Fruit fly (Drosophila melanogaster) whole organism, embryonic: ENCODE measurements around the gene Traf-like.

ENCODE experiments used
- Adf1 ChIP-seq: fragments of 200-800 bp; sonication (Bioruptor generic); IDR thresholded peaks from 2 replicates; pipeline ENCODE4 v1.3.6; 2022; ENCODE audit warnings: missing biosample characterization, missing genetic modification characterization
- CG11723 ChIP-seq: fragments of 200-800 bp; sonication (Bioruptor generic); optimal IDR thresholded peaks from 2 replicates; lab custom pipeline; 2017; ENCODE audit warnings: missing biosample characterization, mild to moderate bottlenecking, missing genetic modification characterization
- CG12744 ChIP-seq: fragments of 200-800 bp; sonication (Bioruptor generic); optimal IDR thresholded peaks from 2 replicates; lab custom pipeline; 2016; ENCODE audit warnings: missing biosample characterization, missing genetic modification characterization
- CG13296 ChIP-seq: fragments of 200-800 bp; sonication (Bioruptor generic); optimal IDR thresholded peaks from 3 replicates; lab custom pipeline; 2018; ENCODE audit warnings: missing biosample characterization, mild to moderate bottlenecking, missing genetic modification characterization
- CG14441 ChIP-seq: fragments of 200-800 bp; sonication (Bioruptor generic); IDR thresholded peaks from 2 replicates; pipeline ENCODE4 v1.3.6; 2022; ENCODE audit warnings: missing biosample characterization, missing genetic modification characterization
- CG14710 ChIP-seq: fragments of 200-800 bp; sonication (Bioruptor generic); optimal IDR thresholded peaks from 3 replicates; lab custom pipeline; 2019; ENCODE audit warnings: missing biosample characterization, mild to moderate bottlenecking, missing genetic modification characterization, moderate library complexity
- CG1529 ChIP-seq: fragments of 200-800 bp; sonication (Bioruptor generic); optimal IDR thresholded peaks from 3 replicates; lab custom pipeline; 2018; ENCODE audit warnings: missing biosample characterization, missing genetic modification characterization
- CG16779 ChIP-seq: fragments of 200-800 bp; sonication (Bioruptor generic); IDR thresholded peaks from 2 replicates; pipeline ENCODE4 v1.3.6; 2022; ENCODE audit warnings: missing biosample characterization, missing genetic modification characterization
- CG1832 ChIP-seq: fragments of 200-800 bp; sonication (Bioruptor generic); optimal IDR thresholded peaks from 2 replicates; lab custom pipeline; 2017; ENCODE audit warnings: missing biosample characterization, mild to moderate bottlenecking, missing genetic modification characterization, inconsistent platforms
- CG18764 ChIP-seq: fragments of 200-800 bp; sonication (Bioruptor generic); optimal IDR thresholded peaks from 3 replicates; lab custom pipeline; 2016; ENCODE audit warnings: missing biosample characterization, missing genetic modification characterization
- CG2120 ChIP-seq: fragments of 200-800 bp; sonication (Bioruptor generic); optimal IDR thresholded peaks from 3 replicates; lab custom pipeline; 2016; ENCODE audit warnings: missing biosample characterization, missing genetic modification characterization
- CG32532 ChIP-seq: fragments of 200-800 bp; sonication (Bioruptor generic); IDR thresholded peaks from 2 replicates; pipeline ENCODE4 v1.3.6; 2022; ENCODE audit warnings: missing biosample characterization, missing genetic modification characterization
- CG3281 ChIP-seq: fragments of 200-800 bp; sonication (Bioruptor generic); optimal IDR thresholded peaks from 3 replicates; lab custom pipeline; 2017; ENCODE audit warnings: missing biosample characterization, mild to moderate bottlenecking, missing genetic modification characterization
- CG33557 ChIP-seq: fragments of 200-800 bp; sonication (Bioruptor generic); optimal IDR thresholded peaks from 2 replicates; lab custom pipeline; 2019; ENCODE audit warnings: missing biosample characterization, mild to moderate bottlenecking, missing genetic modification characterization, moderate library complexity
- CG3838 ChIP-seq: fragments of 200-800 bp; sonication (Bioruptor generic); optimal IDR thresholded peaks from 3 replicates; lab custom pipeline; 2016; ENCODE audit warnings: missing biosample characterization, missing genetic modification characterization
- CG4360 ChIP-seq: fragments of 200-800 bp; sonication (Bioruptor generic); IDR thresholded peaks from 2 replicates; pipeline ENCODE4 v1.3.6; 2022; ENCODE audit warnings: missing biosample characterization, missing genetic modification characterization
- CG4617 ChIP-seq: fragments of 200-800 bp; sonication (Bioruptor generic); optimal IDR thresholded peaks from 3 replicates; lab custom pipeline; 2016; ENCODE audit warnings: missing biosample characterization, missing genetic modification characterization, borderline replicate concordance
- CG7928 ChIP-seq: fragments of 200-800 bp; sonication (Bioruptor generic); optimal IDR thresholded peaks from 2 replicates; lab custom pipeline; 2017; ENCODE audit warnings: missing biosample characterization, mild to moderate bottlenecking, missing genetic modification characterization
- CG8089 ChIP-seq: fragments of 200-800 bp; sonication (Bioruptor generic); optimal IDR thresholded peaks from 3 replicates; lab custom pipeline; 2016; ENCODE audit warnings: missing biosample characterization, missing genetic modification characterization
- CG8359 ChIP-seq: fragments of 200-800 bp; sonication (Bioruptor generic); optimal IDR thresholded peaks from 2 replicates; lab custom pipeline; 2017; ENCODE audit warnings: missing biosample characterization, mild to moderate bottlenecking, missing genetic modification characterization, borderline replicate concordance
- CG9932 ChIP-seq: fragments of 200-800 bp; sonication (Bioruptor generic); IDR thresholded peaks from 2 replicates; pipeline ENCODE4 v1.3.6; 2022; ENCODE audit warnings: missing biosample characterization, missing genetic modification characterization
- D ChIP-seq, 2 experiments: fragments of 200-800 bp in 1 of 2; fragments of >200 bp in 1 of 2; sonication (Bioruptor generic) in 1 of 2; optimal IDR thresholded peaks; 2 replicates in 1 of 2; 3 replicates in 1 of 2; lab custom pipeline; 2017; ENCODE audit warnings: mild to moderate bottlenecking in 1 of 2, missing biosample characterization in 1 of 2, missing genetic modification characterization in 1 of 2, missing genetic modification reagents in 1 of 2
- Deaf1 ChIP-seq: fragments of 200-800 bp; optimal IDR thresholded peaks from 3 replicates; lab custom pipeline; 2019; ENCODE audit warnings: missing biosample characterization, mild to moderate bottlenecking, missing genetic modification characterization, moderate library complexity
- Dip3 ChIP-seq: fragments of 200-800 bp; sonication (Bioruptor generic); optimal IDR thresholded peaks from 3 replicates; lab custom pipeline; 2016; ENCODE audit warnings: missing biosample characterization, missing genetic modification characterization
- Dref ChIP-seq: fragments of 200-800 bp; sonication (Bioruptor generic); IDR thresholded peaks from 2 replicates; pipeline ENCODE4 v1.3.6; 2022; ENCODE audit warnings: missing biosample characterization, missing genetic modification characterization
- Drgx ChIP-seq: fragments of 200-800 bp; sonication (Bioruptor generic); IDR thresholded peaks from 2 replicates; pipeline ENCODE4 v1.3.6; 2022; ENCODE audit warnings: missing biosample characterization, missing genetic modification characterization
- Ets97D ChIP-seq: fragments of 200-800 bp; sonication (Bioruptor generic); optimal IDR thresholded peaks from 3 replicates; lab custom pipeline; 2016; ENCODE audit warnings: missing biosample characterization, missing genetic modification characterization
- Fer1 ChIP-seq: fragments of 200-800 bp; sonication (Bioruptor generic); optimal IDR thresholded peaks from 2 replicates; lab custom pipeline; 2017; ENCODE audit warnings: missing biosample characterization, mild to moderate bottlenecking, missing genetic modification characterization
- HLH4C ChIP-seq: fragments of 200-800 bp; sonication (Bioruptor generic); IDR thresholded peaks from 3 replicates; pipeline ENCODE4 v1.3.6; 2022; ENCODE audit warnings: missing biosample characterization, missing genetic modification characterization; ENCODE audit not compliant: partially characterized antibody
- HLHmδ ChIP-seq: fragments of 200-800 bp; sonication (Bioruptor generic); optimal IDR thresholded peaks from 2 replicates; lab custom pipeline; 2018; ENCODE audit warnings: missing biosample characterization, mild to moderate bottlenecking, missing genetic modification characterization, moderate library complexity
- Mad ChIP-seq: fragments of 200-800 bp; sonication (Bioruptor generic); optimal IDR thresholded peaks from 2 replicates; lab custom pipeline; 2016; ENCODE audit warnings: missing biosample characterization, missing genetic modification characterization
- NC2β ChIP-seq: fragments of 200-800 bp; sonication (Bioruptor generic); optimal IDR thresholded peaks from 2 replicates; lab custom pipeline; 2016; ENCODE audit warnings: missing biosample characterization, missing genetic modification characterization
- Oli ChIP-seq: fragments of 200-800 bp; sonication (Bioruptor generic); optimal IDR thresholded peaks from 2 replicates; lab custom pipeline; 2018; ENCODE audit warnings: missing biosample characterization, mild to moderate bottlenecking, missing genetic modification characterization, moderate library complexity
- Optix ChIP-seq: fragments of 200-800 bp; sonication (Bioruptor generic); IDR thresholded peaks from 3 replicates; pipeline ENCODE4 v1.3.6; 2022; ENCODE audit warnings: missing biosample characterization, missing genetic modification characterization
- Spps ChIP-seq: fragments of 200-800 bp; sonication (Bioruptor generic); optimal IDR thresholded peaks from 2 replicates; lab custom pipeline; 2018; ENCODE audit warnings: missing biosample characterization, mild to moderate bottlenecking, missing genetic modification characterization
- TFAM ChIP-seq: fragments of 200-800 bp; sonication (Bioruptor generic); optimal IDR thresholded peaks from 2 replicates; lab custom pipeline; 2017; ENCODE audit warnings: missing biosample characterization, missing genetic modification characterization, inconsistent platforms
- btn ChIP-seq: fragments of 200-800 bp; sonication (Bioruptor generic); optimal IDR thresholded peaks from 2 replicates; lab custom pipeline; 2016; ENCODE audit warnings: missing biosample characterization, missing genetic modification characterization
- cad ChIP-seq: fragments of >200 bp; optimal IDR thresholded peaks from 2 replicates; lab custom pipeline; 2017; ENCODE audit warnings: missing biosample characterization, missing genetic modification characterization
- crp ChIP-seq, 2 experiments: fragments of 200-800 bp; sonication (Bioruptor generic); optimal IDR thresholded peaks; 2 replicates in 1 of 2; 3 replicates in 1 of 2; lab custom pipeline; 2017; ENCODE audit warnings: missing biosample characterization in 2 of 2, missing genetic modification characterization in 2 of 2, mild to moderate bottlenecking in 1 of 2, moderate library complexity in 1 of 2
- gce ChIP-seq: fragments of 200-800 bp; sonication (Bioruptor generic); IDR thresholded peaks from 3 replicates; pipeline ENCODE4 v1.3.6; 2022; ENCODE audit warnings: missing biosample characterization, missing genetic modification characterization
- gcm ChIP-seq: fragments of 200-800 bp; sonication (Bioruptor generic); optimal IDR thresholded peaks from 2 replicates; lab custom pipeline; 2019; ENCODE audit warnings: missing biosample characterization, mild to moderate bottlenecking, missing genetic modification characterization, moderate library complexity
- gem ChIP-seq: fragments of 200-800 bp; sonication (Bioruptor generic); optimal IDR thresholded peaks from 2 replicates; lab custom pipeline; 2019; ENCODE audit warnings: missing biosample characterization, mild to moderate bottlenecking, missing genetic modification characterization, moderate library complexity
- jigr1 ChIP-seq: fragments of 200-800 bp; sonication (Bioruptor generic); IDR thresholded peaks from 3 replicates; pipeline ENCODE4 v1.3.6; 2022; ENCODE audit warnings: missing biosample characterization, missing genetic modification characterization
- nmo ChIP-seq: fragments of 200-800 bp; sonication (Bioruptor generic); optimal IDR thresholded peaks from 2 replicates; lab custom pipeline; 2018; ENCODE audit warnings: missing biosample characterization, mild to moderate bottlenecking, missing genetic modification characterization, moderate library complexity
- pb ChIP-seq: fragments of 200-800 bp; sonication (Bioruptor generic); optimal IDR thresholded peaks from 3 replicates; lab custom pipeline; 2016; ENCODE audit warnings: missing biosample characterization, missing genetic modification characterization
- rib ChIP-seq: fragments of 200-800 bp; sonication (Bioruptor generic); IDR thresholded peaks from 2 replicates; pipeline ENCODE4 v1.3.6; 2022; ENCODE audit warnings: missing biosample characterization, missing genetic modification characterization
- seq ChIP-seq: fragments of 200-800 bp; sonication (Bioruptor generic); IDR thresholded peaks from 2 replicates; pipeline ENCODE4 v1.3.6; 2022; ENCODE audit warnings: missing biosample characterization, missing genetic modification characterization
- shn ChIP-seq: fragments of 200-800 bp; sonication (Bioruptor generic); optimal IDR thresholded peaks from 3 replicates; lab custom pipeline; 2016; ENCODE audit warnings: missing biosample characterization, missing genetic modification characterization
- vvl ChIP-seq: fragments of 200-800 bp; sonication (Bioruptor generic); IDR thresholded peaks from 2 replicates; pipeline ENCODE4 v1.3.6; 2022; ENCODE audit warnings: missing biosample characterization, missing genetic modification characterization

Traf-like gene

DNA sequence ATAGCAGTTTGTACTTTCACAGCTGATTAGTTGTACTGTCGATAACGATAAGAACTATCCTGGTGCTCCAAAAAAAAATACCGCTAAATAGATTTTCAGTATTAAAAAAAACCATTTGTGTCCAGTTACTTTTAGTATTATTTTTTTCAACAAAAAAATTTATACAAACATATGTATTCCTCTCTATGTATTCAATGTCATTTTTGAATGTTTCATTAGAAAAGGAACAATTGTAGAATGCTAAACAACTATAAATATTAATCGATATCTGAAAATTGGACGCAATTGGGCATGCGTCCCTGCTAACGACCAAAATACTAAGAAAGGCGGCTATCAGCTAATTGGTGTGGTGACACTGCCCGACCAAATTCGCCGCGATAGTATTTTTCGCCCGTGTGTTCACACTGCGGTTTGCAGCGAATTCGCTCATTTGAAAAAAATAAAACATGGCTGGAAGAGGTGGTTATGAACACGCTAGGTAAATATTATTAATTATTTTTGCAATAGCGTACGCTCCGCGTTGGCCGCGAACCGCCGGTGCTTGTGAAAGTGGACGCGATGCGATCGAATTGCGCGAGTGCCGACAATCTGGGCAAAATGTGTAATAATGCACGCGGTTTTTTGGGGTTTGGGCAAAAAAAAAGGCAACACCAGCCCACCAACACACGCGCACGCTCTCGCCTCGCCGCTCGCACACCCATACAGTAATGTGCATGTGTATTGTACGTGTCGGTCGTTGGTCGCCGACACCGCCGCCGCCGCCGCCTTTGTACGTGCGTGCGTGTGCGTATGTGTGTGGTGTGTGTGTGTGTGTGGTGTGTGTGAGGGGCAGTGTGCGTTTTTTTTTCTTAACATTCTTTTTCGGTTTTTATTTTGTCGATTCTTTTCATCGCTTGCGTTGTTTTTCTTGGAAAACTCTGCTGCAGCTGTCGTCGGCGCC, 33.7 kb downstream of the Traf-like start, which contains the start of the genes CG34015 and eIF4H1 (continued):
- TF ChIP-seq CG8089: no peak
- TF ChIP-seq Deaf1 (tag; lab: Kevin White, UChicago): no peak
- peak; percentile 69 for TF ChIP-seq Ets97D (GFP tag; lab: Kevin White, UChicago)
- TF ChIP-seq shn (GFP tag; lab: Kevin White, UChicago): no peak
- TF ChIP-seq CG14441 (GFP tag; lab: Robert Waterston, UW): no peak
- no peak for TF ChIP-seq CG2120 (GFP tag; lab: Kevin White, UChicago)
- TF ChIP-seq CG18764 (GFP tag; lab: Kevin White, UChicago): no peak
- no peak for TF ChIP-seq CG9932 (GFP tag; lab: Robert Waterston, UW)
- TF ChIP-seq CG7928 (GFP tag; lab: Kevin White, UChicago): no peak
- no peak for TF ChIP-seq CG3281 (GFP tag; lab: Kevin White, UChicago)
- no peak for TF ChIP-seq CG33557 (GFP tag; lab: Kevin White, UChicago)
- TF ChIP-seq jigr1 (GFP tag; lab: Robert Waterston, UW): no peak
- TF ChIP-seq CG3838 (GFP tag; lab: Kevin White, UChicago): no peak
- no peak for TF ChIP-seq Oli
- no peak for TF ChIP-seq CG8359 (GFP tag; lab: Kevin White, UChicago)
- TF ChIP-seq cad (GFP tag; lab: Kevin White, UChicago): no peak
- no peak for TF ChIP-seq CG11723 (GFP tag; lab: Kevin White, UChicago)
- no peak for TF ChIP-seq TFAM (GFP tag; lab: Kevin White, UChicago)
- TF ChIP-seq Fer1 (GFP tag; lab: Kevin White, UChicago): peak; percentile 32
- no peak for TF ChIP-seq Optix
- peak; percentile 21 for TF ChIP-seq NC2β
- TF ChIP-seq crp (GFP tag; optimal IDR thresholded peaks at IDR 0.05; lab: Kevin White, UChicago): peak in 1 of 2 experiments; percentile 79
- TF ChIP-seq Mad: no peak
- peak; percentile 100 for TF ChIP-seq CG14710 (tag; lab: Kevin White, UChicago)
- no peak for TF ChIP-seq btn (GFP tag; lab: Kevin White, UChicago)
- TF ChIP-seq CG12744: no peak
- peak; percentile 93 for TF ChIP-seq Adf1 (GFP tag; lab: Robert Waterston, UW)
- TF ChIP-seq CG1832 (GFP tag; lab: Kevin White, UChicago): no peak
- no peak for TF ChIP-seq Dip3 (GFP tag; lab: Kevin White, UChicago)
- no peak for TF ChIP-seq CG13296 (GFP tag; lab: Kevin White, UChicago)
- no peak for TF ChIP-seq CG1529 (GFP tag; lab: Kevin White, UChicago)
- TF ChIP-seq gce (GFP tag; lab: Robert Waterston, UW): no peak
- TF ChIP-seq vvl (GFP tag; lab: Robert Waterston, UW): no peak
- TF ChIP-seq Spps (tag; lab: Kevin White, UChicago): no peak
- peak; percentile 64 for TF ChIP-seq Dref (GFP tag; lab: Robert Waterston, UW)
- TF ChIP-seq CG32532: no peak
- TF ChIP-seq Drgx: peak; percentile 74
- peak; percentile 41 for TF ChIP-seq nmo (GFP tag; lab: Kevin White, UChicago)
- no peak for TF ChIP-seq gem (tag; lab: Kevin White, UChicago)
- no peak for TF ChIP-seq D (optimal IDR thresholded peaks at IDR 0.05; lab: Kevin White, UChicago)
- no peak for TF ChIP-seq D (GFP tag; optimal IDR thresholded peaks at IDR 0.05; lab: Kevin White, UChicago)
- TF ChIP-seq pb: no peak
- no peak; the same call in 1 of the 2 replicates for TF ChIP-seq rib (GFP tag; lab: Robert Waterston, UW)
- peak; percentile 49; the same call in 2 of the 3 replicates for TF ChIP-seq HLH4C
- TF ChIP-seq CG4617 (GFP tag; lab: Kevin White, UChicago): no peak
- TF ChIP-seq seq (GFP tag; lab: Robert Waterston, UW): no peak
- no peak for TF ChIP-seq HLHmδ (GFP tag; lab: Kevin White, UChicago)
- TF ChIP-seq CG4360 (GFP tag; lab: Robert Waterston, UW): no peak
- no peak for TF ChIP-seq CG16779
- no peak for TF ChIP-seq gcm (GFP tag; lab: Kevin White, UChicago)
